Fruit fly (Drosophila melanogaster): Measurements from ENCODE around the gene CG45489.

CG45489 gene

dm6 chrX:19964215-19964614 lies 35.2 kb upstream of the CG45489 start (continued):
- no peak for TF ChIP-seq CG1792 (GFP tag; optimal IDR thresholded peaks at IDR 0.05)
- no peak for TF ChIP-seq CG8290 (GFP tag; optimal IDR thresholded peaks at IDR 0.05)
- peak in 1 of 2 experiments; percentile 46 for TF ChIP-seq CG8290 (tag; optimal IDR thresholded peaks at IDR 0.05)
- TF ChIP-seq Nf-YA (GFP tag; IDR thresholded peaks at IDR 0.05), result no peak
- TF ChIP-seq zf30C (GFP tag; optimal IDR thresholded peaks at IDR 0.05), result no peak
- TF ChIP-seq CG9876 (GFP tag; optimal IDR thresholded peaks at IDR 0.05), result no peak
- TF ChIP-seq CG30431 (GFP tag; optimal IDR thresholded peaks at IDR 0.05), result no peak
- peak; percentile 15 for TF ChIP-seq Fer3 (tag; optimal IDR thresholded peaks at IDR 0.05)
- peak; percentile 18; the same call in 1 of the 2 replicates for TF ChIP-seq HLH3B (GFP tag; IDR thresholded peaks at IDR 0.05)
- TF ChIP-seq phol (tag; optimal IDR thresholded peaks at IDR 0.05), result no peak
- TF ChIP-seq Dfd (GFP tag; optimal IDR thresholded peaks at IDR 0.05), result no peak
- no peak for TF ChIP-seq schlank (tag; optimal IDR thresholded peaks at IDR 0.05)
- 0 out of 2 replicates have a peak, but pooled peaks have one; percentile 13 for TF ChIP-seq ssp (GFP tag; IDR thresholded peaks at IDR 0.05)
- TF ChIP-seq CG12219 (GFP tag; optimal IDR thresholded peaks at IDR 0.05), result peak; percentile 25
- TF ChIP-seq Dip2 (GFP tag; IDR thresholded peaks at IDR 0.05), result no peak
- TF ChIP-seq caup (GFP tag; optimal IDR thresholded peaks at IDR 0.05; ENCODE audit: severe bottlenecking), result no peak
- TF ChIP-seq row (GFP tag; IDR thresholded peaks at IDR 0.05), result peak; percentile 80
- no peak for TF ChIP-seq CG17568 (GFP tag; optimal IDR thresholded peaks at IDR 0.05)
- no peak for TF ChIP-seq CG4617 (GFP tag; optimal IDR thresholded peaks at IDR 0.05; ENCODE audit: borderline replicate concordance)
- TF ChIP-seq bigmax (GFP tag; optimal IDR thresholded peaks at IDR 0.05), result no peak
- TF ChIP-seq H15 (GFP tag; IDR thresholded peaks at IDR 0.05), result no peak
- TF ChIP-seq cad (GFP tag; optimal IDR thresholded peaks at IDR 0.05), result no peak
- peak; percentile 7 to 25 for TF ChIP-seq chif (GFP tag; optimal IDR thresholded peaks at IDR 0.05)
- no peak for TF ChIP-seq Ada2b (GFP tag; IDR thresholded peaks at IDR 0.05)
- TF ChIP-seq Hmx (GFP tag; optimal IDR thresholded peaks at IDR 0.05), result no peak
- no peak for TF ChIP-seq CG3407 (GFP tag; optimal IDR thresholded peaks at IDR 0.05)
- no peak for TF ChIP-seq CG10979 (tag; optimal IDR thresholded peaks at IDR 0.05)
- no peak for TF ChIP-seq CkIIα-i1 (GFP tag; IDR thresholded peaks at IDR 0.05)
- TF ChIP-seq CG4424 (GFP tag; optimal IDR thresholded peaks at IDR 0.05), result no peak
- peak; percentile 34 for TF ChIP-seq Antp (GFP tag; optimal IDR thresholded peaks at IDR 0.05)
- no peak for TF ChIP-seq Lhr (GFP tag; optimal IDR thresholded peaks at IDR 0.05)
- peak; percentile 20 for TF ChIP-seq zfh2 (GFP tag; optimal IDR thresholded peaks at IDR 0.05)
- TF ChIP-seq CG6654 (GFP tag; optimal IDR thresholded peaks at IDR 0.05), result no peak
- TF ChIP-seq Mad (GFP tag; optimal IDR thresholded peaks at IDR 0.05), result no peak
- TF ChIP-seq ac (GFP tag; optimal IDR thresholded peaks at IDR 0.05), result no peak
- TF ChIP-seq fd64A (GFP tag; optimal IDR thresholded peaks at IDR 0.05), result no peak
- TF ChIP-seq gcm2 (GFP tag; optimal IDR thresholded peaks at IDR 0.05), result no peak
- no peak for TF ChIP-seq Sry-δ (GFP tag; optimal IDR thresholded peaks at IDR 0.05)
- TF ChIP-seq sug (tag; optimal IDR thresholded peaks at IDR 0.05), result no peak
- no peak for TF ChIP-seq CG3995 (GFP tag; optimal IDR thresholded peaks at IDR 0.05)
- TF ChIP-seq Hmr (GFP tag; optimal IDR thresholded peaks at IDR 0.05), result peak; percentile 45
- no peak for TF ChIP-seq CG15601 (tag; optimal IDR thresholded peaks at IDR 0.05)
- peak; percentile 33; the same call in 1 of the 2 replicates for TF ChIP-seq CG3847 (GFP tag; IDR thresholded peaks at IDR 0.05)
- TF ChIP-seq E2f2 (GFP tag; IDR thresholded peaks at IDR 0.05), result peak; percentile 51
- peak; percentile 11; the same call in 1 of the 2 replicates for TF ChIP-seq onecut (GFP tag; IDR thresholded peaks at IDR 0.05)
- TF ChIP-seq CG10543 (GFP tag; optimal IDR thresholded peaks at IDR 0.05), result peak; percentile 43
- TF ChIP-seq tx (GFP tag; optimal IDR thresholded peaks at IDR 0.05), result peak; percentile 5
- TF ChIP-seq stc (GFP tag; IDR thresholded peaks at IDR 0.05), result no peak
- TF ChIP-seq Hsf (GFP tag; optimal IDR thresholded peaks at IDR 0.05), result peak; percentile 15
- TF ChIP-seq CG11560 (tag; IDR thresholded peaks at IDR 0.05), result peak; percentile 50; the same call in 1 of the 3 replicates
- TF ChIP-seq CG16815 (GFP tag; optimal IDR thresholded peaks at IDR 0.05), result no peak
- TF ChIP-seq crp (GFP tag; optimal IDR thresholded peaks at IDR 0.05), result no peak

All from whole organism, embryonic.